Worm (Caenorhabditis elegans) whole organism, midembryonic: ENCODE results near the gene T08G2.2.

Source experiments
- T22C8.4 ChIP-seq: fragments of 200-800 bp; sonication (Bioruptor generic); IDR thresholded peaks from 2 replicates; pipeline ENCODE4 v1.3.6; 2022; ENCODE audit warnings: missing genetic modification characterization, missing compliant biosample characterization
- cog-1 ChIP-seq: sonication (generic microtip); optimal IDR thresholded peaks from 2 replicates; lab custom pipeline; 2016; ENCODE audit warnings: missing genetic modification characterization, missing compliant biosample characterization
- flt-1 ChIP-seq: fragments of 200-800 bp; sonication (Bioruptor generic); IDR thresholded peaks from 2 replicates; pipeline ENCODE4 v1.3.6; 2022; ENCODE audit warnings: missing genetic modification characterization, missing compliant biosample characterization
- klf-2 ChIP-seq: fragments of 200-800 bp; sonication (Bioruptor generic); conservative IDR thresholded peaks from 2 replicates; pipeline ENCODE4 v1.3.6; 2022; ENCODE audit warnings: missing genetic modification reagents, missing genetic modification characterization, missing compliant biosample characterization
- med-1 ChIP-seq: sonication (generic microtip); optimal IDR thresholded peaks from 2 replicates; lab custom pipeline; 2017; ENCODE audit warnings: missing genetic modification characterization, mild to moderate bottlenecking, missing compliant biosample characterization, antibody characterized with exemption, missing genetic modification reagents; ENCODE audit not compliant: insufficient read depth
- ref-1 ChIP-seq: fragments of 200-800 bp; sonication (Bioruptor generic); conservative IDR thresholded peaks from 2 replicates; pipeline ENCODE4 v1.3.6; 2022; ENCODE audit warnings: missing genetic modification reagents, missing genetic modification characterization, missing compliant biosample characterization
- tab-1 ChIP-seq: fragments of 200-800 bp; sonication (Bioruptor generic); IDR thresholded peaks from 2 replicates; pipeline ENCODE4 v1.3.6; 2022; ENCODE audit warnings: missing genetic modification characterization, missing compliant biosample characterization
- ztf-29 ChIP-seq: fragments of 200-800 bp; sonication (Bioruptor generic); IDR thresholded peaks from 2 replicates; pipeline ENCODE4 v1.3.6; 2022; ENCODE audit warnings: missing genetic modification reagents, missing genetic modification characterization, missing compliant biosample characterization

DNA sequence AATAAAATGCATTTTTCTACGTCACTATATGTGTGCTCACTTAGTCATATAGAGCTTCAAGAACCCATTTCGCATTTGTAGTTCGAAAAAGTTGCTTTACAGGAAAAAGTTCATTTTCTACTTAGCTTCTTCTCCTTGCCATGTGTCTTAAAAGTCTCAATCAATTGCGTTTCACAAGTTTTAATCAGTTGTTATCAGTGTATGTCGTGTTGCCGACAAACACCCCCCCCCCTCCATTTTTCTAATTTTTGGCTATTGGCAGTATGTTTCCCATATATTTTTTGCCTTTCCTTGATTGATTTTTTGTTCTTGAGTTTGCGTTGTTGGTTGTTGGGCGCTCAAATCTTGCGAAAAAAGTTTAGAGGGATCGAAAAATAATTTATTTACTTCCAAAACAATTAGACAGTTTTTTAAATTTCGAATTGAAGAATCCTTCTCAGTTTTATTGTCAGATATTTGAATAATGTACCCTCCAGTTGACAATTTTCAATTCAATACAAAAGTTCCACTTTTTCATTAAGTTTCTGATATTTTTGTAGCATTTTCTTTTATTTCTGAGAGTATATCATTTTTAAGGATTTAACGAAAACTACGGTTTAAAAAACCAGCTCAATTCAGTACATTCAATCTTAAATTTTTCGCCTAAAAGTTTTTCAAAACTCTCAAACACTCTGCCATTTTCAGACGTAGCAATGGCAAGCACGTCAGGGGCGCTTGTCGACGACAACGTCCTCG lies 23.3 kb downstream of the T08G2.2 start, which contains the start of gene sid-3:
- no peak for TF ChIP-seq ref-1 (GFP tag; lab: Robert Waterston, UW)
- no peak for TF ChIP-seq flt-1 (GFP tag; lab: Robert Waterston, UW)
- TF ChIP-seq ztf-29 (GFP tag; lab: Robert Waterston, UW): no peak
- TF ChIP-seq tab-1: no peak
- no peak for TF ChIP-seq T22C8.4 (GFP tag; lab: Robert Waterston, UW)
- no peak for TF ChIP-seq klf-2
- no peak for TF ChIP-seq cog-1 (tag; lab: Kevin White, UChicago)
- no peak for TF ChIP-seq med-1
